Worm (Caenorhabditis elegans): ENCODE results near the gene ilys-3.

- TF ChIP-seq nhr-12 (tag; optimal IDR thresholded peaks at IDR 0.05) (no peak), snpc-4 (tag; optimal IDR thresholded peaks at IDR 0.05) (no peak), ceh-39 (tag; optimal IDR thresholded peaks at IDR 0.05) (no peak), sem-2 (GFP tag; optimal IDR thresholded peaks at IDR 0.05) (no peak), pha-4 (tag; optimal IDR thresholded peaks at IDR 0.05) (no peak), ztf-11 (tag; optimal IDR thresholded peaks at IDR 0.05) (no peak), nhr-76 (tag; optimal IDR thresholded peaks at IDR 0.05) (no peak), sptf-1 (tag; optimal IDR thresholded peaks at IDR 0.05) (no peak), elt-1 (tag; optimal IDR thresholded peaks at IDR 0.05; ENCODE audit: borderline replicate concordance, insufficient read depth) (no peak), lin-13 (tag; optimal IDR thresholded peaks at IDR 0.05) (no peak)
Measured at ce11 chrIV:2497615-2498183, 33.4 kb downstream of the ilys-3 start, which contains the start of gene Y69A2AR.16.
